Worm (Caenorhabditis elegans) whole organism, early embryonic: ENCODE results near the gene W08E12.5.

Experiments
- ama-1 ChIP-seq: fragments of 150-350 bp; optimal IDR thresholded peaks from 2 replicates; lab custom pipeline; 2014
- ceh-13 ChIP-seq: fragments of 200-800 bp; sonication (Bioruptor generic); optimal IDR thresholded peaks from 2 replicates; lab custom pipeline; 2018; ENCODE audit warnings: mild to moderate bottlenecking, missing genetic modification characterization, missing compliant biosample characterization
- ets-7 ChIP-seq: sonication (generic microtip); optimal IDR thresholded peaks from 2 replicates; lab custom pipeline; 2016; ENCODE audit warnings: missing genotype, missing genetic modification characterization, missing compliant biosample characterization
- flt-1 ChIP-seq: fragments of 200-800 bp; sonication (Bioruptor generic); IDR thresholded peaks from 2 replicates; pipeline ENCODE4 v1.3.6; 2022; ENCODE audit warnings: missing genetic modification characterization, missing compliant biosample characterization
- hmbx-1 ChIP-seq: sonication (generic microtip); optimal IDR thresholded peaks from 2 replicates; lab custom pipeline; 2016; ENCODE audit warnings: mild to moderate bottlenecking, missing genetic modification characterization, missing compliant biosample characterization
- hmg-4 ChIP-seq: fragments of 200-800 bp; sonication (Bioruptor generic); optimal IDR thresholded peaks from 2 replicates; lab custom pipeline; 2018; ENCODE audit warnings: mild to moderate bottlenecking, missing genetic modification characterization, missing compliant biosample characterization
- scrt-1 ChIP-seq: fragments of 200-800 bp; sonication (Bioruptor generic); IDR thresholded peaks from 2 replicates; pipeline ENCODE4 v1.3.6; 2022; ENCODE audit warnings: missing genetic modification characterization, missing compliant biosample characterization
- sea-1 ChIP-seq: fragments of 200-800 bp; sonication (Bioruptor generic); conservative IDR thresholded peaks from 2 replicates; pipeline ENCODE4 v1.3.6; 2022; ENCODE audit warnings: missing genetic modification characterization, missing compliant biosample characterization

- no peak for TF ChIP-seq flt-1 (GFP tag; lab: Robert Waterston, UW)
- TF ChIP-seq ceh-13 (GFP tag; lab: Kevin White, UChicago): no peak
- no peak for TF ChIP-seq hmbx-1 (tag; lab: Kevin White, UChicago)
- TF ChIP-seq scrt-1 (GFP tag; lab: Robert Waterston, UW): no peak
- no peak for TF ChIP-seq sea-1 (GFP tag; lab: Robert Waterston, UW)
- TF ChIP-seq ama-1 (lab: Kevin White, UChicago): no peak
- no peak for TF ChIP-seq ets-7 (tag; lab: Kevin White, UChicago)
- TF ChIP-seq hmg-4 (GFP tag; lab: Kevin White, UChicago): no peak
Observed at ce11 chrIV:3338676-3339075, 38.1 kb downstream of the W08E12.5 start, which contains the start of gene hrpa-1.
